Worm (Caenorhabditis elegans): ENCODE measurements around the gene C18D11.9.
A peak's percentile ranks its signal among the peaks of the same experiment; 100 is the strongest.

The C18D11.9 gene

ce11 chrIII:11825654-11826053, 16.7 kb downstream of the C18D11.9 start (continued):
- TF ChIP-seq sox-4 (tag; optimal IDR thresholded peaks at IDR 0.05) (no peak), efl-3 (GFP tag; optimal IDR thresholded peaks at IDR 0.05) (no peak), snu-23 (GFP tag; optimal IDR thresholded peaks at IDR 0.05) (peak; percentile 58), skn-1 (tag; optimal IDR thresholded peaks at IDR 0.05) (peak; percentile 86), nhr-71 (tag; optimal IDR thresholded peaks at IDR 0.05) (peak; percentile 58), ceh-8 (GFP tag; optimal IDR thresholded peaks at IDR 0.05) (no peak), nhr-76 (tag; optimal IDR thresholded peaks at IDR 0.05) (no peak), xbp-1 (tag; optimal IDR thresholded peaks at IDR 0.05) (peak; percentile 47), mdl-1 (tag; optimal IDR thresholded peaks at IDR 0.05) (peak in 1 of 2 experiments; percentile 88), fkh-10 (GFP tag; optimal IDR thresholded peaks at IDR 0.05) (no peak), aha-1 (tag; optimal IDR thresholded peaks at IDR 0.05) (no peak), F16B12.6 (tag; optimal IDR thresholded peaks at IDR 0.05) (peak; percentile 69), lin-14 (GFP tag; optimal IDR thresholded peaks at IDR 0.05) (peak; percentile 78), zag-1 (tag; optimal IDR thresholded peaks at IDR 0.05) (no peak), lsy-2 (tag; optimal IDR thresholded peaks at IDR 0.05) (peak; percentile 61 to 90), egl-13 (tag; optimal IDR thresholded peaks at IDR 0.05) (no peak), C04F5.9 (tag; optimal IDR thresholded peaks at IDR 0.05) (no peak), jun-1 (tag; optimal IDR thresholded peaks at IDR 0.05) (no peak), lin-35 (GFP tag; optimal IDR thresholded peaks at IDR 0.05) (peak; percentile 72 to 78), lin-13 (GFP tag; optimal IDR thresholded peaks at IDR 0.05) (peak; percentile 40), pax-3 (tag; optimal IDR thresholded peaks at IDR 0.05) (no peak), unc-86 (tag; optimal IDR thresholded peaks at IDR 0.05) (peak; percentile 6), tbx-2 (tag; optimal IDR thresholded peaks at IDR 0.05) (peak; percentile 64), ama-1 (optimal IDR thresholded peaks at IDR 0.05) (no peak), ceh-82 (tag; optimal IDR thresholded peaks at IDR 0.05) (peak; percentile 27 to 85 (median 32)), vab-15 (tag; optimal IDR thresholded peaks at IDR 0.05) (peak; percentile 72), nhr-12 (tag; optimal IDR thresholded peaks at IDR 0.05) (no peak), nhr-237 (tag; optimal IDR thresholded peaks at IDR 0.05) (no peak)

ce11 chrIII:11826118-11826517, 17.2 kb downstream of the C18D11.9 start, which contains the start of gene rsp-8:
Gene rsp-8 (plus strand): TSS chrIII:11826418.
- TF ChIP-seq jun-1 (tag; optimal IDR thresholded peaks at IDR 0.05) (no peak), mdl-1 (tag; optimal IDR thresholded peaks at IDR 0.05) (no peak), lin-15B (tag; optimal IDR thresholded peaks at IDR 0.05) (no peak), nhr-237 (tag; optimal IDR thresholded peaks at IDR 0.05) (no peak), ama-1 (optimal IDR thresholded peaks at IDR 0.05) (no peak), nhr-85 (tag) (peak; percentile 2), pax-3 (tag; optimal IDR thresholded peaks at IDR 0.05) (no peak), nhr-47 (tag; optimal IDR thresholded peaks at IDR 0.05) (no peak)

ce11 chrIII:11829062-11829461, 20.1 kb downstream of the C18D11.9 start:
- TF ChIP-seq sup-37 (GFP tag; optimal IDR thresholded peaks at IDR 0.05) (no peak), efl-1 (optimal IDR thresholded peaks at IDR 0.05) (no peak), efl-1 (GFP tag; optimal IDR thresholded peaks at IDR 0.05 in 1 of 2) (peak in 1 of 2 experiments; percentile 33), ces-1 (GFP tag; optimal IDR thresholded peaks at IDR 0.05) (no peak), egl-13 (tag; optimal IDR thresholded peaks at IDR 0.05) (no peak)

ce11 chrIII:11829585-11830195, 20.8 kb downstream of the C18D11.9 start:
- peak; percentile 14 for TF ChIP-seq nhr-85 (tag)
- no peak for TF ChIP-seq pqm-1 (tag; optimal IDR thresholded peaks at IDR 0.05)
- TF ChIP-seq efl-1 (optimal IDR thresholded peaks at IDR 0.05), result no peak
- TF ChIP-seq efl-1 (GFP tag; optimal IDR thresholded peaks at IDR 0.05 in 1 of 2), result peak in 1 of 2 experiments; percentile 27
- TF ChIP-seq zag-1 (tag; optimal IDR thresholded peaks at IDR 0.05), result no peak
- TF ChIP-seq C16A3.4 (tag; optimal IDR thresholded peaks at IDR 0.05), result no peak
